Fruit fly (Drosophila melanogaster) whole organism: Measurements from ENCODE around the gene Gyc89Da.

Experiments
- CG8478 ChIP-seq: fragments of >200 bp; optimal IDR thresholded peaks from 2 replicates; lab custom pipeline; 2018; ENCODE audit warnings: inconsistent platforms
- Dll ChIP-seq: fragments of >200 bp; optimal IDR thresholded peaks from 2 replicates; lab custom pipeline; 2017
- EcR ChIP-seq, 2 experiments: fragments of >200 bp; optimal IDR thresholded peaks; 2 replicates each; lab custom pipeline; 2017; ENCODE audit warnings: missing biosample characterization in 2 of 2, missing genetic modification characterization in 2 of 2, missing genetic modification reagents in 2 of 2
- pan ChIP-seq: fragments of >200 bp; optimal IDR thresholded peaks from 2 replicates; lab custom pipeline; 2017
- psq ChIP-seq: fragments of >200 bp; optimal IDR thresholded peaks from 2 replicates; lab custom pipeline; 2017
- usp ChIP-seq: fragments of >200 bp; optimal IDR thresholded peaks from 2 replicates; lab custom pipeline; 2017; ENCODE audit warnings: missing biosample characterization, missing genetic modification characterization, mixed read lengths

Gene Gyc89Da

dm6 chr3R:16477033-16477432, 4.6 kb downstream of the Gyc89Da start, which contains the start of gene Gyc89Db:
TSS of gene Gyc89Db (plus strand) at chr3R:16477110.
- no peak for TF ChIP-seq Dll (lab: Kevin White, UChicago)
- TF ChIP-seq pan, result no peak
- TF ChIP-seq CG8478 (lab: Kevin White, UChicago), result no peak
- TF ChIP-seq psq, result no peak
- no peak for TF ChIP-seq EcR (GFP tag; optimal IDR thresholded peaks at IDR 0.05; lab: Kevin White, UChicago)
- TF ChIP-seq usp (GFP tag; lab: Kevin White, UChicago), result no peak

DNA sequence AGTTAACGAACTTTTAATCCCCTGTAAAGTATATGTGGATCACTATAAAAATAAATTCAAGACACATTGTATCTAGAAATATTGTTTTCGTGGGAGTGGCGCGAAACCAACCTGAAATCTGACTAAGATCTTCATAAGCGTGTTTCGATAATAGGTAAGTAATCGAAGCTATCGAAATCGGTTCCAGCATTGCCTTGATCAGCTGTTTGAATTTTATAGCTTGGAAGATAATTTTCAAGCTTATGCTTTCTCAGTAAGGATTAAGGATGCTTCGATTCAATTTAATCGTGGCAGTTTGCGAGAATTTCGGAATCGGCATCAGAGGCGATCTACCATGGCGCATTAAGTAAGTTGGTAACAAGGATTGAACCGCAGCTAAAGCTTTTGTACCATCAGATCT, 8.6 kb downstream of the Gyc89Da start, which contains the start of gene Dhfr:
Dhfr (plus strand) TSS at position 173 of the 400 bp plus-strand sequence.
- TF ChIP-seq pan (no peak), CG8478 (lab: Kevin White, UChicago) (no peak), EcR (GFP tag; optimal IDR thresholded peaks at IDR 0.05; lab: Kevin White, UChicago) (no peak), psq (no peak), usp (GFP tag; lab: Kevin White, UChicago) (no peak), Dll (lab: Kevin White, UChicago) (no peak)

- no peak for TF ChIP-seq CG8478 (lab: Kevin White, UChicago)
- no peak for TF ChIP-seq Dll (lab: Kevin White, UChicago)
- no peak for TF ChIP-seq EcR (GFP tag; optimal IDR thresholded peaks at IDR 0.05; lab: Kevin White, UChicago)
- TF ChIP-seq pan, result no peak
- TF ChIP-seq usp (GFP tag; lab: Kevin White, UChicago), result no peak
- TF ChIP-seq psq, result no peak
Observed at dm6 chr3R:16482276-16482675, 9.9 kb downstream of the Gyc89Da start, which contains the start of gene Sdhaf3. TSS of gene Sdhaf3 (minus strand) at chr3R:16482452.

dm6 chr3R:16483877-16484417, 11.5 kb downstream of the Gyc89Da start, which contains the start of gene Der-2:
TSS of gene Der-2 (minus strand) at chr3R:16484223.
- TF ChIP-seq usp (GFP tag; lab: Kevin White, UChicago) (no peak), EcR (GFP tag; optimal IDR thresholded peaks at IDR 0.05; lab: Kevin White, UChicago) (no peak), Dll (lab: Kevin White, UChicago) (no peak), psq (no peak), CG8478 (lab: Kevin White, UChicago) (no peak), pan (no peak)

DNA sequence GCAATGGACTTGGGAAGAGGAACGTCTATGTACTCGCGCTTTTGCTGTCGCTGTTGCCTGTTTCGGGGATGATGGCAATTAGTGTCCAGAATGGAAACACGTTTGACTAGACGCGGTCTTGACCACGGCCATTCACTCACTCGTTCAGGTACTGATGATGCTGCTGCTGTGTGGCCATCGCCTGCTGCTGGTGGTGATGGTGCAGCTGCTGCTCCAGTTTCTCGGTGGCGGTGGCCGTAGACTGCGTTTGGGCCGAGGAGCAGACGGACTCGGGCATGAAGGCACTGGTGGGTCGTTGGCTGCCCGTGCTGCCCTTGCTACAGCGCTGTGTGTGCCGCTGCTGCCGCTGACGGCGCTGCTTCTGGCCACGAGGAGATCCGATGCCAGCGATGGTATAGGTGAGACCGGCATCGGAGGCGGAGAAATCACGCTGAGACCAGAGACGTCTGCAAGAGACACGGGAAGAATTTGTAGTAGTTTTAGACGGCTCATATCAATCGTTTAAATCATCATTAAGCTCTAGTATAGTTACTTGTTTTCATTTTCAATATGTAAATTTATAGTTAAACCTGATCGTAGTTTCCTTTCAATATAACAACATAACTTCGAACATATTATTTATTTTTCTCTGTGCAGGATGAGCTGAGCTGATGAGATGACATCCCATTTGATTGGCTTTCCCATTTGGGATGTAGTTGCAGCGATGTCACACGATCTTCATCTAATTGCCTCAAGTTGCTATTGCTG, 13.3 kb downstream of the Gyc89Da start:
- TF ChIP-seq usp (GFP tag; lab: Kevin White, UChicago), result no peak
- no peak for TF ChIP-seq pan
- TF ChIP-seq Dll (lab: Kevin White, UChicago), result no peak
- TF ChIP-seq EcR (GFP tag; optimal IDR thresholded peaks at IDR 0.05; lab: Kevin White, UChicago), result no peak
- no peak for TF ChIP-seq CG8478 (lab: Kevin White, UChicago)
- no peak for TF ChIP-seq psq

- no peak for TF ChIP-seq EcR (GFP tag; optimal IDR thresholded peaks at IDR 0.05; lab: Kevin White, UChicago)
- no peak for TF ChIP-seq psq
- no peak for TF ChIP-seq CG8478 (lab: Kevin White, UChicago)
- TF ChIP-seq usp (GFP tag; lab: Kevin White, UChicago), result no peak
- no peak for TF ChIP-seq Dll (lab: Kevin White, UChicago)
- TF ChIP-seq pan, result no peak
Observed at dm6 chr3R:16495322-16495721, 22.9 kb downstream of the Gyc89Da start, which contains the start of gene Cad89D. TSS of gene Cad89D (minus strand) at chr3R:16495422.

- TF ChIP-seq Dll (lab: Kevin White, UChicago) (no peak), CG8478 (lab: Kevin White, UChicago) (no peak), pan (no peak), psq (no peak), EcR (GFP tag; optimal IDR thresholded peaks at IDR 0.05; lab: Kevin White, UChicago) (no peak), usp (GFP tag; lab: Kevin White, UChicago) (no peak)
Observed at dm6 chr3R:16496209-16496608, 23.8 kb downstream of the Gyc89Da start.

- TF ChIP-seq CG8478 (lab: Kevin White, UChicago) (no peak), psq (no peak), Dll (lab: Kevin White, UChicago) (no peak), pan (no peak)
Observed at dm6 chr3R:16497379-16497778, 25.0 kb downstream of the Gyc89Da start.

DNA sequence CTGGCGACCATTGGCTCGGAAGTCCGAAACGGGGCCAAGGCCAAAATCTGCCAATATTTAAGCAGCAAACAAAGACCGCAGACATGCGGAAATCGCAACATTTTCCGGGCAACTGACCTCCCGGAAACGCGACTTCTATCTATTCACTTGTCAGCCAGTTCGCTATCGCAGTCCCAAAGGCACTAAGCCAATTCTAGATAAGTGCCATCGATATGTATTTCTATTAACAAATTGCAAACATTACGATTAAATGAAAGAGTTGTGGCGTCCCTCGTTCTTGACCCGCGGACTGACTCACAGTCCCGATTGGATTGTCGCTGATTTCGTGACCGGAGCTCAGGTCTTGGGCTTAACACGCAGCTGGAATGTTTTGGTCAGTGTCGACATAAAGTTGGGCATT, 26.5 kb downstream of the Gyc89Da start, which contains the start of gene Gr89a:
Gr89a (minus strand) TSS at position 101 of the 400 bp plus-strand sequence.
- TF ChIP-seq pan (no peak), Dll (lab: Kevin White, UChicago) (no peak), psq (no peak), usp (GFP tag; lab: Kevin White, UChicago) (no peak), EcR (GFP tag; optimal IDR thresholded peaks at IDR 0.05; lab: Kevin White, UChicago) (no peak), CG8478 (lab: Kevin White, UChicago) (no peak)

DNA sequence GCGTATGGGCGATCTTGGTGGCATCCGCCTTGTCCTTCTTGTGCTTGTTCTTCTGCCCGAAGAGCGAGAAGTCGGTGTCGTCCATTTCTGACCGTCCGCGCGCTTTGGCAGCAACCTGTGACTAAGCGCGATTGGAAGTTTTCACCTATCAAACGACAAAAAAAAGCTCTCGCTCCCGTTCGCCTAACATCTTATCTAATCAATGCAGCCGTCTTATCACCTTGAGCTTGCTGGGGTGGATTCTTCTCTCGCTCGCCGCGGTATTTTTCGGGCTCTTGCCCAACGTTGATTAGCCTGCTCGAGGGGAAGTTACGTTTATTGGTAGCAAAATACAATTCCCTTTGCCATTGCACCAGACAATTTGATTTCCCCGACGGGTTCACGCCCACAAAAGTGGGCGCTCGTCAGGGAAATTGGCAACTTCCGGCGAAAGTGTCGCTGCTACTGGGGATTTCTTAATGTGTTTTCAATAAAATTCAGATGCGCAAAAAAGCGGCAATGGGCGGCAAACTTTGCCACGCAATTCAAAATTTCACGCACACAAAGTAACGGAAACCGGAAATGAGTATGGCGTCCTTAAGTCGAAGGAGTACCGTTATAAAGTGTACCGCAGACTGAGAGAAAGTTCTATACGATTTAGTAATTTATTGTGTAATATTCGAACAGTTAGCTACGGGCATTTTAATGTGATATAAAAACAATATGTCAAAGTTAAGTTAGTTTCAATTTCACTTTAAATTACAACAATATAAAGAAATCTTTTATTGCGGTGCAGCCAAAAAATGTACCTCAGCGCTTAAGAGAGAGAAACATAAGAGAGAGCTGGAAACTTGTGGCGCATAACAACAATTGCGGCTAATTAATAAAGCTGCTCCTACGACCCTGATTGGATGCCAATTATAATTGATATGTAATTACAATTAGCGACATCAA, 28.8 kb downstream of the Gyc89Da start, which contains the start of gene Decay:
Decay (minus strand) TSS at position 132 of the 933 bp plus-strand sequence.
- no peak for TF ChIP-seq pan
- no peak for TF ChIP-seq Dll (lab: Kevin White, UChicago)
- no peak for TF ChIP-seq psq
- no peak for TF ChIP-seq CG8478 (lab: Kevin White, UChicago)
- no peak for TF ChIP-seq usp (GFP tag; lab: Kevin White, UChicago)
- no peak for TF ChIP-seq EcR (GFP tag; optimal IDR thresholded peaks at IDR 0.05; lab: Kevin White, UChicago)
